Worm (Caenorhabditis elegans): ENCODE results near the gene tomm-40.

DNA sequence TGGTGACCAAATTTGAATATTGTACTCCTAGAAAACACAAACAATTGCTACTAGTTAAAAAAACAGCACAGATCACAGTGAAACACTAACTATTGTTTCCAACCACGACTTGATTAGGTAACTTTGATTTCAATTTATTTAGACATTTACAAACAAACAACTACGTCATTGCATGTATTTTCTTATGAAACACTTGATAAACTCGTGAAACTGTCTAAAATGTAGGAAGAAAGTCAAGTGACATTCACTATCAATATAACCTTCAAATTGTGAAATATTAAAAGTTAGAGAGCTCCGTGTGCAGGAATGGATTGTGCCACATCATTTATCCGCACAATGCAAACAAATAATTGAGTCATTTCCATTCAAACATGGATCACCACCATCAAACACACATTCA is 16.9 kb upstream of the tomm-40 start:
- TF ChIP-seq rbr-2 (tag; optimal IDR thresholded peaks at IDR 0.05) = no peak
- TF ChIP-seq lsy-2 (tag; optimal IDR thresholded peaks at IDR 0.05) = no peak
- TF ChIP-seq ces-1 (GFP tag; optimal IDR thresholded peaks at IDR 0.05) = no peak
- no peak for TF ChIP-seq madf-5 (GFP tag; IDR thresholded peaks at IDR 0.05)
- TF ChIP-seq mdl-1 (tag; optimal IDR thresholded peaks at IDR 0.05) = no peak
- no peak for TF ChIP-seq hlh-30 (tag; optimal IDR thresholded peaks at IDR 0.05; ENCODE audit: insufficient read depth)
- no peak for TF ChIP-seq egl-27 (tag; optimal IDR thresholded peaks at IDR 0.05)
- no peak for TF ChIP-seq lin-13 (GFP tag; optimal IDR thresholded peaks at IDR 0.05)
- TF ChIP-seq nhr-11 (tag; optimal IDR thresholded peaks at IDR 0.05) = no peak
- TF ChIP-seq F49E8.2 (tag; optimal IDR thresholded peaks at IDR 0.05; ENCODE audit: borderline replicate concordance) = no peak
- TF ChIP-seq set-16 (GFP tag; IDR thresholded peaks at IDR 0.05) = no peak
- no peak for TF ChIP-seq aly-2 (tag; optimal IDR thresholded peaks at IDR 0.05)
- TF ChIP-seq jun-1 (tag; optimal IDR thresholded peaks at IDR 0.05) = no peak

Data from whole organism, L4 larva.